Worm (Caenorhabditis elegans): ENCODE measurements around the gene C18D1.2.

C18D1.2 gene

DNA sequence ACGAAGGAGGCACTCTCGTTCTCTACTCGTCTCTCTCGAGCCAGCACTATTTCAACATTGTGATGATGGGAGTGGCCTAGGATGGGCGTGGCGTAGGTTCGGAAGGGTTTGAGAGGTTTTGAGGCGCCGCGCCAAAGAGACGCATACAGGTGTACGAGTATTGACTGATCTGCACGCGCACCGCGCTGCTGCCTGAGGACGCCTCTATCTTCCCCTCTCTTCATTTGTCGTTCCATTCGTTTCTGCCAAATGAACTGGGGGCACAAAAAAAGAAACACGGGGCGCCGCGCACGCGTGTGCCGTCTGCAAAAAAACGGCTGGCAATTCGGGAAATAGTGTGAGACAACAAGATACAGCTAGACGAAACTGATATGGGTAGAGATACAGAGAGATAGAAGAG, 40.8 kb upstream of the C18D1.2 start, which contains the start of gene lec-2 (continued):
- no peak for TF ChIP-seq zim-3 (tag; optimal IDR thresholded peaks at IDR 0.05)
- TF ChIP-seq F22D6.2 (tag; optimal IDR thresholded peaks at IDR 0.05), result no peak
- TF ChIP-seq bed-2 (GFP tag; IDR thresholded peaks at IDR 0.05), result no peak
- TF ChIP-seq mxl-1 (tag; optimal IDR thresholded peaks at IDR 0.05), result no peak
- TF ChIP-seq sdz-38 (tag; optimal IDR thresholded peaks at IDR 0.05), result no peak
- TF ChIP-seq zfh-2 (GFP tag; conservative IDR thresholded peaks at IDR 0.05), result peak; percentile 88
- no peak for TF ChIP-seq hrde-1 (tag; optimal IDR thresholded peaks at IDR 0.05; ENCODE audit: borderline replicate concordance)
- TF ChIP-seq F52B5.7 (tag; optimal IDR thresholded peaks at IDR 0.05), result no peak
- no peak for TF ChIP-seq F57A8.1 (GFP tag; optimal IDR thresholded peaks at IDR 0.05)
- TF ChIP-seq ztf-25 (GFP tag; IDR thresholded peaks at IDR 0.05), result no peak
- no peak for TF ChIP-seq attf-6 (GFP tag; IDR thresholded peaks at IDR 0.05)
- no peak for TF ChIP-seq bed-1 (GFP tag; IDR thresholded peaks at IDR 0.05)
- no peak for TF ChIP-seq ekl-4 (GFP tag; IDR thresholded peaks at IDR 0.05)
- TF ChIP-seq F57C9.4 (tag; optimal IDR thresholded peaks at IDR 0.05), result no peak
- peak; percentile 25 for TF ChIP-seq atf-7 (tag; optimal IDR thresholded peaks at IDR 0.05)
- no peak for TF ChIP-seq ztf-28 (GFP tag; IDR thresholded peaks at IDR 0.05)
- TF ChIP-seq gei-17 (GFP tag; optimal IDR thresholded peaks at IDR 0.05), result no peak
- TF ChIP-seq nhr-27 (tag; optimal IDR thresholded peaks at IDR 0.05), result no peak
- no peak for TF ChIP-seq unc-62 (GFP tag; optimal IDR thresholded peaks at IDR 0.05)
- no peak for TF ChIP-seq tlf-1 (GFP tag; optimal IDR thresholded peaks at IDR 0.05)
- no peak for TF ChIP-seq F55B11.4 (tag; optimal IDR thresholded peaks at IDR 0.05; ENCODE audit: borderline replicate concordance, insufficient read depth)
- TF ChIP-seq xnd-1 (tag; optimal IDR thresholded peaks at IDR 0.05), result no peak
- TF ChIP-seq ztf-3 (GFP tag; optimal IDR thresholded peaks at IDR 0.05), result peak; percentile 0
- 0 out of 2 replicates have a peak, but pooled peaks have one; percentile 65 for TF ChIP-seq nfyb-1 (GFP tag; IDR thresholded peaks at IDR 0.05)
- no peak for TF ChIP-seq rec-8 (tag; optimal IDR thresholded peaks at IDR 0.05)
- TF ChIP-seq nhr-120 (GFP tag; IDR thresholded peaks at IDR 0.05), result no peak
- TF ChIP-seq ccch-3 (GFP tag; optimal IDR thresholded peaks at IDR 0.05), result no peak
- TF ChIP-seq athp-1 (tag; optimal IDR thresholded peaks at IDR 0.05), result no peak
- no peak for TF ChIP-seq Y53G8AR.9 (GFP tag; conservative IDR thresholded peaks at IDR 0.05)
- no peak for TF ChIP-seq C06A6.2 (GFP tag; conservative IDR thresholded peaks at IDR 0.05)
- TF ChIP-seq madf-3 (GFP tag; IDR thresholded peaks at IDR 0.05), result no peak
- TF ChIP-seq madf-6 (GFP tag; IDR thresholded peaks at IDR 0.05), result no peak
- TF ChIP-seq aptf-3 (GFP tag; IDR thresholded peaks at IDR 0.05), result no peak
- TF ChIP-seq dpl-1 (GFP tag; optimal IDR thresholded peaks at IDR 0.05), result no peak
- TF ChIP-seq Y53F4B.3 (GFP tag; IDR thresholded peaks at IDR 0.05), result no peak
- no peak for TF ChIP-seq Y95B8A.8 (GFP tag; IDR thresholded peaks at IDR 0.05)
- TF ChIP-seq snpc-1.3 (tag; optimal IDR thresholded peaks at IDR 0.05; ENCODE audit: insufficient read depth), result no peak
- no peak for TF ChIP-seq lag-1 (GFP tag; IDR thresholded peaks at IDR 0.05)

DNA sequence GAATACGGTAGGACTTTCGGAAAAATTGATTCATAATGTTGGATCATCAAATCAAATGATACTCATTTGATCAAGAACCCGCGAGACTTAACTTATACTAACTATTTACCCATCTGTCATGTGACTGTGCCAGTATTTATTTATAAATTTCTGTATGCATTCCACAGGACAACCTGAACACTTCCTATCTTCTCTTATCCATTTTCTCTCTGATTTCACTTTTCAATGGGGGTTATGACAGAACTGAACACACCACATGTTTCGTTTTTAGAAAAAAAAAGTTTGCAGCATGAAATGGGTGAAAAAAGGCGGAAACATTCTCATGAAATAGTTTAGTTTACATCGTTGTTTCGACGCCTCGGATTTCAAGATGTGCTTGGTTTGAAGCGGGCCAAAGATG, 39.3 kb upstream of the C18D1.2 start:
- no peak for TF ChIP-seq lin-40 (tag; optimal IDR thresholded peaks at IDR 0.05)
- TF ChIP-seq egl-18 (GFP tag; IDR thresholded peaks at IDR 0.05), result no peak
- no peak for TF ChIP-seq him-1 (tag; optimal IDR thresholded peaks at IDR 0.05)
- no peak for TF ChIP-seq let-526 (GFP tag; IDR thresholded peaks at IDR 0.05)
- TF ChIP-seq snpc-1.1 (tag; optimal IDR thresholded peaks at IDR 0.05; ENCODE audit: insufficient read depth), result no peak
- no peak for TF ChIP-seq hmg-1.2 (GFP tag; IDR thresholded peaks at IDR 0.05)
- TF ChIP-seq lin-54 (GFP tag; optimal IDR thresholded peaks at IDR 0.05), result no peak
- TF ChIP-seq rec-8 (tag; optimal IDR thresholded peaks at IDR 0.05), result no peak
- no peak for TF ChIP-seq ztf-3 (GFP tag; optimal IDR thresholded peaks at IDR 0.05)
- no peak for TF ChIP-seq aptf-2 (GFP tag; conservative IDR thresholded peaks at IDR 0.05)
- no peak for TF ChIP-seq sdz-38 (tag; optimal IDR thresholded peaks at IDR 0.05)
- TF ChIP-seq ceh-100 (GFP tag; IDR thresholded peaks at IDR 0.05), result no peak
